Worm (Caenorhabditis elegans): ENCODE measurements around the gene old-1.

old-1 gene

DNA sequence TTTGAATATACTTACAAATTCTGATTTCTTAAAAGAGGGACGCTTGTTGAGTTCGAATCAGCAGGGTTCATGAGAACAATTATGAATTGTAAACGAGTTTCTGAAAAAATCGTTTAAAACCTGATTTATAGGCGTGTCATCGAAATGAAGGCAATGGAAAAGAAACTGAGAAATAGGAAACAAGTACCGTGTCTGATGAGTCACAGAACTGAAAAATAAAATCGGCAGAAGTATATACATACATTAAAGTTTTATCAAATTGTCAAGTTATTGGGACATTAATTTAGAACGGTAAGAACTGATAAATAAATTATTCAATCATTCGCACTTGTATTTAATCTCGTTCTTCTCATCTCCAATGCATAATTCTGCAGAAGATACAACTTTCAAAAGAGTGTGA lies 23.3 kb downstream of the old-1 start, which contains the start of gene chil-9:
chil-9 (minus strand) TSS at position 101 of the 400 bp plus-strand sequence.
- TF ChIP-seq W03F9.2 (tag; optimal IDR thresholded peaks at IDR 0.05) (no peak), him-1 (tag; optimal IDR thresholded peaks at IDR 0.05) (no peak), dao-5 (tag; optimal IDR thresholded peaks at IDR 0.05) (no peak)

DNA sequence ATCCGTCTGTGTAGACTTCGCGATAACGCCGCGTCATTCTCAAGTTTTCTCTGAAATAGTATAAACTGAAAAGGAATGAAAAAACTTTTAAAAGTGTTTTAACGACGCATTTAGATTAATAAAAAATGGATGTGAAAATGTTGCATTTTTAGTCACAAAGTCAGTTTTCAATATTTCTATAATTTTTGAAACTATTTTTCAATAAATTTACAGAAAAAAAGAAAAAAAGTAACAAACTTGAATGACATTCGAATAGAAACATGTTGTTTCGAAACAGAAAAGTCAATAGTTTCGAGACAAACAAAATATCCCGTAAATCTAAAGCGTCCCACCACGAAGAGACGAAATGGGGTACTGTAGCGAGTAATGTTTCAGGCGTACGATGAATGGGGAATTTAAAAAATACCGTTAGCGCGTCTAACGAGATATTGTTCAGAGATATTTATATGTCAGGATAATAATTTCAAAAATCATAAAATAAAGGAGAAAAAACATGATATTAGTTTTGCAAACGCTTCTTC lies 26.5 kb downstream of the old-1 start, which contains the start of gene rnh-1.2:
rnh-1.2 (minus strand) TSS at position 51 of the 521 bp plus-strand sequence.
- TF ChIP-seq him-1 (tag; optimal IDR thresholded peaks at IDR 0.05) = no peak
- TF ChIP-seq dao-5 (tag; optimal IDR thresholded peaks at IDR 0.05) = no peak
- no peak for TF ChIP-seq W03F9.2 (tag; optimal IDR thresholded peaks at IDR 0.05)

DNA sequence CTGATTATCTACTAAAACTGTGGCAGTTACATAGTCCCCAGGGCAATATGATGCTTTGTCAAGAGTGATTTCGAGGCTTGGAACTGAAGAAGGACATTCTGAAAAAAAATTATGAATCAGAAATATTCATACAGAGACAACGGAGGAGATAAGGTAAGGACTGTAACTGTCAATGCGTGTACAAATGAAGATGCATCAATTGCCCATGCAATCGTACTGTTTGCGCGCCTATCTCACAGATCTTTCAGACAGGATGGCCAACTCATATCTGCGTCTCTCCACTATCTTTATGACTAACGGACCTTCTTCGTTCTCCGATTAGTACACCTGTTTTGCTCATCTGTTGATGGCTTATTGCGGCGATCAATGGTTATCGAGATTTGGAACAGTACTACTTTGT lies 28.2 kb downstream of the old-1 start, which contains the start of gene ZK938.11:
ZK938.11 (minus strand) TSS at position 101 of the 400 bp plus-strand sequence.
- TF ChIP-seq him-1 (tag; optimal IDR thresholded peaks at IDR 0.05) = no peak
- TF ChIP-seq dao-5 (tag; optimal IDR thresholded peaks at IDR 0.05) = no peak
- TF ChIP-seq W03F9.2 (tag; optimal IDR thresholded peaks at IDR 0.05) = no peak

DNA sequence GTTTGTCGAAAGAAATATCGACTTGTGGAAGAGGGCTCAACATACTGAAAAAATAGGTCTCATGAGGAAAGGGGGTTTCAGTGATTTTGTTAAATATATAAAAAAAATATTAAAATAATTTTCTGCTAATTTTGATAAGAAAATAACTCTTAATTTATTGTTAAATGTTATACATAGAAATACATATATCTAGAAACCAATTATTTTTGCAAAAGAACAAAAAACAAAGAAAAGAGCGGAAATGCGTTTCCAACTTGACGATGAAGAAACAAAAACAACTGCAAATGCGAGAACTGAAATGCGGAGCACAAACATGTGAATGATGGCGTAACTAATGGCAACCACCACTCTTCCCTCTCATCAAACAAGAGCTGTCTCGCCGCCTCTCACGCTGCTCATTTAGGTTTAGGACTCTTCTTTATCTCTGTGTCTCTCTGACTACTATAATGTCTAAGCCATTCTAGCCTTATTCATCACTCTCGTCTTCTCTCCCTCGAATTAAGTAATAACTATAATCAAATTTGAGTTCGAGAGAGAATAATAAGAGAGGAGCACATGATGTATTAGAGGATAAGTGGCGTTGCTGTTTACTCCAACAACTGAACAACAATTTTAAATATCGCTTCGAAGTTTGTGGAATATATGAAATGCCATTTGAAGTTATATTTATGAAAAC lies 30.1 kb downstream of the old-1 start, which contains the start of gene arrd-4:
arrd-4 (minus strand) TSS at position 51 of the 676 bp plus-strand sequence.
- TF ChIP-seq dao-5 (tag; optimal IDR thresholded peaks at IDR 0.05) (no peak), W03F9.2 (tag; optimal IDR thresholded peaks at IDR 0.05) (no peak)

DNA sequence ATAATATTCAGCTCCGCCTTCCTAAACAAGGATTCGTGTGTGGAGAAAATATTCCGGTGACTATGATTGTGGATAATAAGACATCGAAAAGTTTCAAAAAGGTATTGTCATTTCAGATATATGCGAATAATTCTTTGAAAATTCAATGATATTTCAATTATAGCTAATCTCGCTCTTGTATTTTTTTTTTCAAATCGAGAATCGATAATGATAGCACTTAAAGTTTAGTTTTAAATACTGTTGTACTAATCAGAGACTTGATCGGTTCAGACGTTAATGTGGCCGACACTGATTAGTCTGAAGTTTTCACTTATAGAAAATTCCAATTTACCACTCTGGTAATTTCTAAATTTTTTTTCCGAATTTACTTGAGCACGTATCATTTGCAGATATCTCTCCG lies 32.6 kb downstream of the old-1 start:
- no peak for TF ChIP-seq W03F9.2 (tag; optimal IDR thresholded peaks at IDR 0.05)
- TF ChIP-seq him-1 (tag; optimal IDR thresholded peaks at IDR 0.05) = no peak
- no peak for TF ChIP-seq dao-5 (tag; optimal IDR thresholded peaks at IDR 0.05)

DNA sequence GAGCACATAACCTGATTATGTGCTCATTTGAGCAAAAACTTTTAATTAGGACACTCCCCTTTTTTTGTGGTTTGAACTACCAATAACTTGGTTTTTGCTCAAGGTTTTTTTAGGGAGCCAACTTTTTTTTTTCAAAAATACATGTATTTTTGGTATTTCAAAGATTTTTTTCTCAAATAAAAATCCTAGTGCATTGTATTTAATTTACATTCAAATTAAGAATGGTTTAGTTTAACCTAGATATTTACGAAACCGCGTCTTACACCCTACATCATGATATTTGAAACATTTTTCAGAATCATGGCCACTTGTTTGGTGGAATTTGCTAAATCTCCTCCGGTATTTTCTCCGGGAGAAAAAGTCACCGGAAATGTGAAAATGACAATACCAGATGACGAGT lies 33.6 kb downstream of the old-1 start, which contains the start of gene arrd-5:
arrd-5 (plus strand) TSS at position 301 of the 400 bp plus-strand sequence.
- TF ChIP-seq W03F9.2 (tag; optimal IDR thresholded peaks at IDR 0.05) (no peak), dao-5 (tag; optimal IDR thresholded peaks at IDR 0.05) (no peak), him-1 (tag; optimal IDR thresholded peaks at IDR 0.05) (no peak)

DNA sequence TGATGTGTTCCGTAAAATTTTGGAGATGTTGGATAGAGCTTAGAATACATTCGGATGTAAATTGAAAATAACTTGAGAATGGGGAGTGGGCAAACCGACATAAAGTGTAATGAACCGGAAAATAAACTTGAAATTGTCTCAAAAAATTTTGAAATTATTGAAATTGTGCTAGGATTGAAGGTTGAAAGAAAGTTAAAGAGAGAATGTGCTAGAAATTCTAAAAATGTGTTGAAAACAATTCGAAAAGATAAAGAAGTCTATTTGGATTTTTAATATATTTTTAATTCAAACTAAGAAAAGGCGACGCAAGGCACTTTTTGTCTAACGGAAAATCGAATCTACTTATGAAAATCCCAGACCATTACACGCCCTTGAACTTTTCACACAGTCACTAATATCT lies 34.7 kb downstream of the old-1 start, which contains the start of gene ZK938.3:
ZK938.3 (minus strand) TSS at position 101 of the 400 bp plus-strand sequence.
- TF ChIP-seq W03F9.2 (tag; optimal IDR thresholded peaks at IDR 0.05) (no peak), him-1 (tag; optimal IDR thresholded peaks at IDR 0.05) (no peak), dao-5 (tag; optimal IDR thresholded peaks at IDR 0.05) (no peak)

DNA sequence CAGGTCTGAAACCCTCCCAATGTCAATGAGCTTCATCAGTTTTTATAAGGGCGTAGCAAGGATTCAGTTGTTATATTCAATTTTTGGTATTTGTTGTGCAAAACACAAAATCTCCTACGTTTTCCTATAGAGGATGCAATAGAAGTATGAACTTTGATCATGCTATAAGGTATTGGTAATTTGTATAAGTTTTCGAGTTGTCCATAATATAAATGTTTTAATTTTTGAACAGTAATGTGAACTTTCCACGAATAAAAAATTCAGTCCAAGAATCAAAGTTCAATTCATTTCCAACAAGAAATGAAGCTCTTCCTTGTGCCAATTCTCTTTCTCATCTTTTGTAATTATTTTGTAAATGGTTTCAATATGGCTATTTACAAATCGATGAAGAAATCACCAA lies 37.5 kb downstream of the old-1 start, which contains the start of gene ZK938.12:
ZK938.12 (plus strand) TSS at position 301 of the 400 bp plus-strand sequence.
- TF ChIP-seq dao-5 (tag; optimal IDR thresholded peaks at IDR 0.05) = no peak
- no peak for TF ChIP-seq him-1 (tag; optimal IDR thresholded peaks at IDR 0.05)
- TF ChIP-seq W03F9.2 (tag; optimal IDR thresholded peaks at IDR 0.05) = no peak

DNA sequence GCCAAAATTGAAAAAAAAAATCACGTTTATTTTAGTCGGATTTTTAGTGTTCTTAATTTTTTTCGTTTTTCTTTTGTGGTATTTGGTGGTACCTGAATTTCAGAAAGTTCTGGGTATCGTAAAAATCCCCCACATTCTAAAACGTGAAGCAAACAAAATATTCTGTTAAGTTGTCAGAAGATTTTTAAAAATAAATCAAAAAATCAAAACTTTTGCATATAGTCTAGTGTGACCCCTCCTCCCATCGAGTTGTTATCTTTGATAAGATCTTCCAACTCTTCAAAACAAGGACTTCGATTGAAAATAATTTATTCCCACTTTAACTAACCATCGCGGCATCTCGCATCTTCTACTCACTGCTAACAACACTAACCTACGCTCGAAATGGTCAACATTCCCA lies 39.4 kb downstream of the old-1 start, which contains the start of gene ZK938.1:
ZK938.1 (plus strand) TSS at position 301 of the 400 bp plus-strand sequence.
- no peak for TF ChIP-seq dao-5 (tag; optimal IDR thresholded peaks at IDR 0.05)
- TF ChIP-seq W03F9.2 (tag; optimal IDR thresholded peaks at IDR 0.05) = no peak
- TF ChIP-seq him-1 (tag; optimal IDR thresholded peaks at IDR 0.05) = no peak

DNA sequence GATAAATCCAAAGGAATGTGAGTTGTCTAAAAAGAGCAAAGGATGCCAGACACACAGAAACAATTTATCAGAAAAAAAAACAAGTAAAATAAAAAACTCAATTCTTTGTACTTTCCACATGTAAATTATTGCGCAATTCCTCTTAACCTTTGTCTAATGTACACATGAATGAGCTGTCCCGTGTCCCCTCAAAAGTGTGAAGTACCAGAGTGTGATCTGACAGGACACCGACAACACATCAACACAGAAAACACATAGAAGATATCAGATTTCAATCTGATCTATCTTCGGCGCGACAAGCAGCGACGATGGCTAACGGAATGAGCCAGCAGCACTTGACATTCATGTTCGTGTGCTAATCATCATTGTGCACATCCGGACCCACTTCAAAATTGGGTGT lies 40.0 kb downstream of the old-1 start:
- TF ChIP-seq W03F9.2 (tag; optimal IDR thresholded peaks at IDR 0.05) = no peak
- no peak for TF ChIP-seq dao-5 (tag; optimal IDR thresholded peaks at IDR 0.05)
- TF ChIP-seq him-1 (tag; optimal IDR thresholded peaks at IDR 0.05) = no peak

DNA sequence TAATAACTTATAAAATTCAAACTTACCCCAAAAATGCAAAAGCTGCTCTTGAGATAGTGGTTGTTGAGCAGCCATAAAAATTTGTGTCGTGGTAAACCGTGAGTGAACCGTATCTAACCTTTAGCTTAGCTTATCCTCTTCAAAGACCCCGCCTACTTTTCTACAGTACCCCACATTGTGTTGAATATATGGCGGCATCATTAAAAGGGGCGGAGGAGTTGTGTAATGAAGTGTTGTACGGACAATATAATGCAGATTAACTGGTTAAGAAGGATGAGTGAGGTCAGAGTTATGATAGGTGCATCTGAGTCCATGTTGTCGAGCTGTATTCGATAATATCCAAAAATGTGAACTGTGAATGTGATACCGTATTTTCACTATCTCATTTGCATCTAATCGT lies 40.7 kb downstream of the old-1 start, which contains the start of gene eyg-1:
eyg-1 (minus strand) TSS at position 101 of the 400 bp plus-strand sequence.
- TF ChIP-seq W03F9.2 (tag; optimal IDR thresholded peaks at IDR 0.05) (no peak), him-1 (tag; optimal IDR thresholded peaks at IDR 0.05) (no peak), dao-5 (tag; optimal IDR thresholded peaks at IDR 0.05) (no peak)

DNA sequence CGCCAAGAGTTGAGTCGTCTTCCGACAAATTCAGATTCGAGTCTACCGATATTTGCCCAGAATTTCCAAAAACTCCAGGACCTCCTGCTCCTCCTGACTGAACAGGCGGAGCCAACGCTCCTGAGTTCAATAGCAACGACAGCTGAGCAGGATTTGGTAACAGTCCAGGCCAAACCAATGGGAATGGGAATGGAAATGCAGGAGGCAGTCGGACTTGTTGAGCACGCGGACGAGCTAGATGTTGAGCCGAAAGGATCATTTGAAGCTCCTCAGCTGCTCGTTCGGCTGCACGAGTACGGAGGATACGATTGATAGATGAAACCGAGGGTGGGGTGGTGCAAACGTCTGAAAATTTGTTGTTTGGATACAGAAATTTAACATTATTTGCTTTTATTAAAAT lies 41.6 kb downstream of the old-1 start:
- TF ChIP-seq him-1 (tag; optimal IDR thresholded peaks at IDR 0.05) (no peak), dao-5 (tag; optimal IDR thresholded peaks at IDR 0.05) (no peak)

Data from whole organism, L4/young adult.